Fruit fly (Drosophila melanogaster): Measurements from ENCODE around the gene AnxB11.

AnxB11 gene

dm6 chrX:16384843-16385726 is 37.0 kb downstream of the AnxB11 start, which contains the start of the genes CG9992 and CG4239 (continued):
- TF ChIP-seq pzg (GFP tag; optimal IDR thresholded peaks at IDR 0.05) (peak; percentile 60), zen (tag; optimal IDR thresholded peaks at IDR 0.05) (peak; percentile 68), Scr (GFP tag; IDR thresholded peaks at IDR 0.05; ENCODE audit: partially characterized antibody) (peak; percentile 65), CG9437 (GFP tag; optimal IDR thresholded peaks at IDR 0.05) (peak; percentile 45), CG17912 (GFP tag; optimal IDR thresholded peaks at IDR 0.05) (no peak), NC2α (GFP tag; optimal IDR thresholded peaks at IDR 0.05) (no peak), tup (GFP tag; optimal IDR thresholded peaks at IDR 0.05) (no peak), Hr39 (optimal IDR thresholded peaks at IDR 0.05) (no peak), btn (GFP tag; optimal IDR thresholded peaks at IDR 0.05) (no peak), Mrtf (GFP tag; IDR thresholded peaks at IDR 0.05) (peak; percentile 39; the same call in 1 of the 3 replicates), seq (GFP tag; IDR thresholded peaks at IDR 0.05) (no peak), Optix (GFP tag; IDR thresholded peaks at IDR 0.05) (0 out of 3 replicates have a peak, but pooled peaks have one; percentile 27), bsh (GFP tag; optimal IDR thresholded peaks at IDR 0.05) (peak in 1 of 2 experiments; percentile 39), CG2129 (GFP tag; IDR thresholded peaks at IDR 0.05; ENCODE audit: partially characterized antibody) (no peak), abd-A (tag; optimal IDR thresholded peaks at IDR 0.05) (no peak), CG31224 (GFP tag; IDR thresholded peaks at IDR 0.05) (peak; percentile 44; the same call in 1 of the 2 replicates), Sox100B (GFP tag; optimal IDR thresholded peaks at IDR 0.05) (peak; percentile 24), CG4360 (GFP tag; IDR thresholded peaks at IDR 0.05) (no peak), CG14014 (GFP tag; IDR thresholded peaks at IDR 0.05) (peak; percentile 31; the same call in 1 of the 2 replicates), CG18011 (GFP tag; optimal IDR thresholded peaks at IDR 0.05) (no peak), CkIIα-i1 (GFP tag; IDR thresholded peaks at IDR 0.05) (no peak), tio (GFP tag; optimal IDR thresholded peaks at IDR 0.05) (peak; percentile 70), dmrt11E (tag; optimal IDR thresholded peaks at IDR 0.05) (peak; percentile 61), Dip2 (GFP tag; IDR thresholded peaks at IDR 0.05) (no peak), slp2 (GFP tag; optimal IDR thresholded peaks at IDR 0.05) (no peak), Spps (tag; optimal IDR thresholded peaks at IDR 0.05) (no peak), otp (GFP tag; IDR thresholded peaks at IDR 0.05) (no peak), gro (GFP tag; optimal IDR thresholded peaks at IDR 0.05) (no peak), hbn (GFP tag; IDR thresholded peaks at IDR 0.05; ENCODE audit: partially characterized antibody) (peak; percentile 43; the same call in 1 of the 2 replicates), CG8944 (GFP tag; optimal IDR thresholded peaks at IDR 0.05) (peak; percentile 8), Neu2 (GFP tag; optimal IDR thresholded peaks at IDR 0.05; ENCODE audit: borderline replicate concordance) (no peak), CG32772 (GFP tag; IDR thresholded peaks at IDR 0.05) (0 out of 2 replicates have a peak, but pooled peaks have one; percentile 41), CG18476 (GFP tag; optimal IDR thresholded peaks at IDR 0.05) (no peak), lab (GFP tag; optimal IDR thresholded peaks at IDR 0.05) (peak; percentile 50), slou (GFP tag; optimal IDR thresholded peaks at IDR 0.05) (peak; percentile 60), lola (GFP tag; optimal IDR thresholded peaks at IDR 0.05) (peak in 2 of 3 experiments; percentile 59 to 97), Sry-δ (GFP tag; optimal IDR thresholded peaks at IDR 0.05) (peak; percentile 69), CG11696 (GFP tag; IDR thresholded peaks at IDR 0.05) (no peak), Gsc (GFP tag; IDR thresholded peaks at IDR 0.05) (no peak), lbe (GFP tag; optimal IDR thresholded peaks at IDR 0.05) (no peak), CG18764 (GFP tag; optimal IDR thresholded peaks at IDR 0.05) (peak; percentile 13), CG12769 (tag; optimal IDR thresholded peaks at IDR 0.05) (peak; percentile 4), CG17802 (tag; optimal IDR thresholded peaks at IDR 0.05) (peak; percentile 81), CG11723 (GFP tag; optimal IDR thresholded peaks at IDR 0.05) (peak; percentile 22), CG6765 (GFP tag; optimal IDR thresholded peaks at IDR 0.05) (no peak), CG30020 (tag; optimal IDR thresholded peaks at IDR 0.05) (peak; percentile 97), CG2199 (GFP tag; IDR thresholded peaks at IDR 0.05) (no peak), Elba2 (GFP tag; optimal IDR thresholded peaks at IDR 0.05) (no peak)

All from whole organism, embryonic.